Fruit fly (Drosophila melanogaster): ENCODE results near the gene laf.
A peak's percentile ranks its signal among the peaks of the same experiment; 100 is the strongest.

laf gene

dm6 chr3R:4910365-4910810, 32.1 kb upstream of the laf start, which contains the start of gene Cdep (continued):
- TF ChIP-seq CG32772 (GFP tag; IDR thresholded peaks at IDR 0.05) (no peak), H2.0 (GFP tag; IDR thresholded peaks at IDR 0.05) (peak; percentile 32; the same call in 1 of the 2 replicates), CG3407 (GFP tag; optimal IDR thresholded peaks at IDR 0.05) (no peak), NK7.1 (GFP tag; optimal IDR thresholded peaks at IDR 0.05) (no peak), CG9876 (GFP tag; optimal IDR thresholded peaks at IDR 0.05) (no peak), CG7839 (tag; optimal IDR thresholded peaks at IDR 0.05) (peak; percentile 53), org-1 (GFP tag; optimal IDR thresholded peaks at IDR 0.05) (no peak), tx (GFP tag; optimal IDR thresholded peaks at IDR 0.05) (no peak), YL-1 (GFP tag; optimal IDR thresholded peaks at IDR 0.05) (peak; percentile 65), bowl (GFP tag; IDR thresholded peaks at IDR 0.05) (no peak), CG6854 (GFP tag; optimal IDR thresholded peaks at IDR 0.05) (no peak), MESR4 (GFP tag; optimal IDR thresholded peaks at IDR 0.05) (peak; percentile 46), CG2875 (GFP tag; optimal IDR thresholded peaks at IDR 0.05) (no peak), C15 (GFP tag; IDR thresholded peaks at IDR 0.05) (no peak), BtbVII (GFP tag; optimal IDR thresholded peaks at IDR 0.05) (no peak), CG6272 (GFP tag; IDR thresholded peaks at IDR 0.05) (peak; percentile 63; the same call in 1 of the 2 replicates), CG34376 (GFP tag; optimal IDR thresholded peaks at IDR 0.05) (peak; percentile 60), Hsf (GFP tag; optimal IDR thresholded peaks at IDR 0.05) (peak; percentile 7), CG6175 (GFP tag; IDR thresholded peaks at IDR 0.05) (no peak), bigmax (GFP tag; optimal IDR thresholded peaks at IDR 0.05) (peak; percentile 41), Atf3 (GFP tag; optimal IDR thresholded peaks at IDR 0.05) (no peak), CG10209 (GFP tag; optimal IDR thresholded peaks at IDR 0.05) (peak; percentile 12), seq (GFP tag; IDR thresholded peaks at IDR 0.05) (no peak), sug (tag; optimal IDR thresholded peaks at IDR 0.05) (peak; percentile 20), tup (GFP tag; optimal IDR thresholded peaks at IDR 0.05) (peak; percentile 1), CG18619 (GFP tag; optimal IDR thresholded peaks at IDR 0.05) (peak; percentile 19), CG10543 (GFP tag; optimal IDR thresholded peaks at IDR 0.05) (peak; percentile 56), bab2 (GFP tag; optimal IDR thresholded peaks at IDR 0.05) (no peak), CG32532 (GFP tag; IDR thresholded peaks at IDR 0.05) (0 out of 2 replicates have a peak, but pooled peaks have one; percentile 36), Mrtf (GFP tag; IDR thresholded peaks at IDR 0.05) (no peak), bbx (GFP tag; IDR thresholded peaks at IDR 0.05; ENCODE audit: partially characterized antibody) (peak; percentile 97), mld (GFP tag; IDR thresholded peaks at IDR 0.05; ENCODE audit: partially characterized antibody) (peak; percentile 85), CG10366 (GFP tag; IDR thresholded peaks at IDR 0.05) (no peak), CG6654 (GFP tag; optimal IDR thresholded peaks at IDR 0.05) (no peak), CG12104 (GFP tag; optimal IDR thresholded peaks at IDR 0.05) (no peak), CG7987 (GFP tag; optimal IDR thresholded peaks at IDR 0.05) (peak; percentile 65), HmgD (GFP tag; optimal IDR thresholded peaks at IDR 0.05) (peak; percentile 34), NFAT (GFP tag; IDR thresholded peaks at IDR 0.05) (no peak; the same call in 1 of the 2 replicates), CG1602 (GFP tag; optimal IDR thresholded peaks at IDR 0.05) (no peak), ERR (GFP tag; optimal IDR thresholded peaks at IDR 0.05) (no peak), CG16863 (GFP tag; optimal IDR thresholded peaks at IDR 0.05) (no peak), wek (GFP tag; optimal IDR thresholded peaks at IDR 0.05) (no peak), hb (GFP tag; IDR thresholded peaks at IDR 0.05; ENCODE audit: partially characterized antibody) (peak; percentile 95), CG17802 (tag; optimal IDR thresholded peaks at IDR 0.05) (no peak), ham (GFP tag; IDR thresholded peaks at IDR 0.05) (no peak), CG18476 (GFP tag; optimal IDR thresholded peaks at IDR 0.05) (peak; percentile 53), Optix (GFP tag; IDR thresholded peaks at IDR 0.05) (no peak), ssp (GFP tag; IDR thresholded peaks at IDR 0.05) (0 out of 2 replicates have a peak, but pooled peaks have one; percentile 13), Deaf1 (tag; optimal IDR thresholded peaks at IDR 0.05) (peak; percentile 54), CG3726 (GFP tag; IDR thresholded peaks at IDR 0.05) (no peak), ab (GFP tag; optimal IDR thresholded peaks at IDR 0.05) (no peak)

Data from whole organism, embryonic.